Worm (Caenorhabditis elegans) whole organism, late embryonic: ENCODE measurements around the gene Y82E9BR.6.

ENCODE experiments used
- F13H6.1 ChIP-seq: sonication (generic microtip); optimal IDR thresholded peaks from 2 replicates; lab custom pipeline; 2016; ENCODE audit warnings: missing genetic modification characterization, missing compliant biosample characterization
- elt-2 ChIP-seq: sonication (generic microtip); optimal IDR thresholded peaks from 2 replicates; lab custom pipeline; 2016; ENCODE audit warnings: missing genetic modification reagents, missing genetic modification characterization, missing compliant biosample characterization
- fkh-10 ChIP-seq: fragments of 150-350 bp; optimal IDR thresholded peaks from 2 replicates; lab custom pipeline; 2014; ENCODE audit warnings: missing biosample characterization, missing genetic modification reagents, missing genetic modification characterization
- hlh-8 ChIP-seq: sonication (generic microtip); optimal IDR thresholded peaks from 2 replicates; lab custom pipeline; 2016; ENCODE audit warnings: missing genotype, missing genetic modification characterization, missing compliant biosample characterization
- lim-6 ChIP-seq: sonication (generic microtip); optimal IDR thresholded peaks from 2 replicates; lab custom pipeline; 2016; ENCODE audit warnings: missing genetic modification characterization, missing compliant biosample characterization

DNA sequence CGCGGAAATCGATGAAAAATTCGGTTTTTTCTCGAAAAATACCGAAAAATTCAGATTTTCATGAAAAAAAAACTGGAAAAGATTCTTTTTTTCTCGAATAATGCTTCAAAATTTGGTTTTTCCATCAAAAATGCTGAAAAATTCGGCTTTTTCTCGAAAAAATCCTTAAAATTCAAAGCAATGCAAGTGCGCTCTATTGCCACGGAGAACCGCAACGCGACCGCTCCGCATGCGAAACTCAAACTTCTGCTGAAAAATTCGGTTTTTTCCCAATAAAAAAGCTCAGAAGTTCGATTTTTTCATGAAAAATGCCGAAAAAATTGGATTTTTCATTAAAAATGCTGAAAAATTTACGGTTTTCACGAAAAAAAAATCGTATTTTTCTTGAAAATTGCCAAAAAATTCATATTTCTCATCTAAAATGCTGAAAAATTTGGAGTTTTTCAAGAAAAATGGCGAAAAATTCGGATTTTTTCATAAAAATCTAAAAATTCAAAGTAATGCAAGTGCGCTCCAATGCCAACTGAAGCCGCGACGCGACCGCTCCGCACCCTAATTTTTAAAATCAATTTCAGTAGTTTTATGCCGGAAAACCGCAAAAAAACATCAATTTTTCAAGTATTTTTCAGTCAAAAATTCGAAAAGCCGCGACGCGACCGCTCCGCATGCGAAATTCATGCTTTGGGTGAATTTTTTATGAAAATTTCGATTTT lies 32.3 kb downstream of the Y82E9BR.6 start:
- TF ChIP-seq hlh-8 (no peak), lim-6 (tag; lab: Kevin White, UChicago) (no peak), elt-2 (tag; lab: Kevin White, UChicago) (no peak), fkh-10 (no peak), F13H6.1 (tag; lab: Kevin White, UChicago) (no peak)
